Worm (Caenorhabditis elegans) whole organism, L4 larva: ENCODE data around the gene F01D4.5.

Experiments
- D1046.2 ChIP-seq: fragments of 200-800 bp; sonication (Bioruptor generic); IDR thresholded peaks from 2 replicates; pipeline ENCODE4 v1.3.6; 2022; ENCODE audit warnings: missing genetic modification characterization, missing compliant biosample characterization
- F44E2.7 ChIP-seq: fragments of 200-800 bp; sonication (Bioruptor generic); IDR thresholded peaks from 2 replicates; pipeline ENCODE4 v2.1.2; 2022; ENCODE audit warnings: missing genetic modification characterization, missing compliant biosample characterization
- F49E8.2 ChIP-seq: sonication (generic microtip); optimal IDR thresholded peaks from 2 replicates; lab custom pipeline; 2016; ENCODE audit warnings: missing compliant biosample characterization, mild to moderate bottlenecking, missing genetic modification characterization, borderline replicate concordance
- Y105C5A.15 ChIP-seq: fragments of 200-800 bp; sonication (Bioruptor generic); IDR thresholded peaks from 2 replicates; pipeline ENCODE4 v1.3.6; 2022; ENCODE audit warnings: missing genetic modification characterization, missing compliant biosample characterization
- Y48G9A.11 ChIP-seq: fragments of 200-800 bp; sonication (Bioruptor generic); IDR thresholded peaks from 2 replicates; pipeline ENCODE4 v1.3.6; 2022; ENCODE audit warnings: missing genetic modification reagents, missing genetic modification characterization, missing compliant biosample characterization
- aha-1 ChIP-seq: fragments of 150-350 bp; peaks from one replicate; lab custom pipeline; 2014; ENCODE audit warnings: missing biosample characterization, missing genetic modification characterization
- aly-2 ChIP-seq: sonication (generic microtip); optimal IDR thresholded peaks from 2 replicates; lab custom pipeline; 2018; ENCODE audit warnings: missing biosample characterization, missing genetic modification characterization
- arid-1 ChIP-seq: fragments of 200-800 bp; sonication (Bioruptor generic); conservative IDR thresholded peaks from 2 replicates; pipeline ENCODE4 v1.3.6; 2022; ENCODE audit warnings: missing genetic modification reagents, missing genetic modification characterization, missing compliant biosample characterization
- ceh-28 ChIP-seq: fragments of 150-350 bp; optimal IDR thresholded peaks from 2 replicates; lab custom pipeline; 2014; ENCODE audit warnings: missing biosample characterization, missing genetic modification reagents, missing genetic modification characterization
- ceh-44 ChIP-seq: fragments of 200-800 bp; sonication (Bioruptor generic); IDR thresholded peaks from 2 replicates; pipeline ENCODE4 v1.3.6; 2022; ENCODE audit warnings: missing genetic modification reagents, missing genetic modification characterization, missing compliant biosample characterization
- ceh-62 ChIP-seq: sonication (generic microtip); optimal IDR thresholded peaks from 2 replicates; lab custom pipeline; 2017; ENCODE audit warnings: missing biosample characterization, missing genetic modification characterization
- daf-16 ChIP-seq, 3 experiments: sonication (generic microtip); optimal IDR thresholded peaks; 2 replicates each; lab custom pipeline; 2016 to 2017; ENCODE audit warnings: missing genetic modification characterization in 3 of 3, missing genetic modification reagents in 3 of 3, mild to moderate bottlenecking in 2 of 3, missing compliant biosample characterization in 2 of 3, missing biosample characterization in 1 of 3, moderate library complexity in 1 of 3
- daf-8 ChIP-seq: fragments of 200-800 bp; sonication (Bioruptor generic); IDR thresholded peaks from 2 replicates; pipeline ENCODE4 v1.3.6; 2022; ENCODE audit warnings: missing genetic modification characterization, missing compliant biosample characterization
- dmd-6 ChIP-seq: fragments of 200-800 bp; sonication (Bioruptor generic); IDR thresholded peaks from 2 replicates; pipeline ENCODE4 v1.3.6; 2022; ENCODE audit warnings: missing genetic modification reagents, missing genetic modification characterization, missing compliant biosample characterization
- dmd-8 ChIP-seq: fragments of 200-800 bp; sonication (Bioruptor generic); IDR thresholded peaks from 2 replicates; pipeline ENCODE4 v1.3.6; 2022; ENCODE audit warnings: missing genetic modification characterization, missing compliant biosample characterization
- dve-1 ChIP-seq: sonication (generic microtip); optimal IDR thresholded peaks from 2 replicates; lab custom pipeline; 2017; ENCODE audit warnings: antibody characterized with exemption, mild to moderate bottlenecking, missing genetic modification characterization, missing compliant biosample characterization; ENCODE audit not compliant: insufficient read depth
- egl-43 ChIP-seq: fragments of 200-800 bp; sonication (Bioruptor generic); IDR thresholded peaks from 2 replicates; pipeline ENCODE4 v1.3.6; 2022; ENCODE audit warnings: missing genetic modification reagents, missing genetic modification characterization, missing compliant biosample characterization
- fos-1 ChIP-seq: fragments of 150-350 bp; optimal IDR thresholded peaks from 2 replicates; lab custom pipeline; 2014; ENCODE audit warnings: missing biosample characterization, missing genetic modification characterization
- gei-8 ChIP-seq: fragments of 200-800 bp; sonication (Bioruptor generic); optimal IDR thresholded peaks from 2 replicates; lab custom pipeline; 2018; ENCODE audit warnings: mild to moderate bottlenecking, missing genetic modification characterization, missing compliant biosample characterization
- hif-1 ChIP-seq, 2 experiments: sonication (generic microtip); optimal IDR thresholded peaks; 2 replicates each; lab custom pipeline; 2016 to 2017; ENCODE audit warnings: missing compliant biosample characterization in 2 of 2, missing genetic modification characterization in 2 of 2, missing genetic modification reagents in 2 of 2, missing genotype in 2 of 2, mild to moderate bottlenecking in 1 of 2
- hlh-11 ChIP-seq: fragments of 200-800 bp; sonication (Bioruptor generic); optimal IDR thresholded peaks from 2 replicates; lab custom pipeline; 2018; ENCODE audit warnings: mild to moderate bottlenecking, missing genetic modification characterization, missing compliant biosample characterization
- hlh-30 ChIP-seq: sonication (generic microtip); optimal IDR thresholded peaks from 2 replicates; lab custom pipeline; 2017; ENCODE audit warnings: antibody characterized with exemption, mild to moderate bottlenecking, missing genetic modification characterization, missing compliant biosample characterization; ENCODE audit not compliant: insufficient read depth
- lsy-2 ChIP-seq, 2 experiments: fragments of 150-350 bp in 1 of 2; sonication (generic microtip) in 1 of 2; optimal IDR thresholded peaks; 2 replicates each; lab custom pipeline; 2014 to 2017; ENCODE audit warnings: missing biosample characterization in 2 of 2, missing genetic modification characterization in 2 of 2
- mxl-3 ChIP-seq: fragments of 200-800 bp; sonication (Bioruptor generic); optimal IDR thresholded peaks from 2 replicates; lab custom pipeline; 2018; ENCODE audit warnings: mild to moderate bottlenecking, missing genetic modification characterization, missing compliant biosample characterization
- nhr-11 ChIP-seq: fragments of 150-350 bp; optimal IDR thresholded peaks from 2 replicates; lab custom pipeline; 2014; ENCODE audit warnings: missing biosample characterization, missing genetic modification characterization
- nhr-237 ChIP-seq: sonication (generic microtip); optimal IDR thresholded peaks from 2 replicates; lab custom pipeline; 2017; ENCODE audit warnings: missing biosample characterization, missing genetic modification characterization
- nhr-25 ChIP-seq: sonication (generic microtip); optimal IDR thresholded peaks from 2 replicates; lab custom pipeline; 2017; ENCODE audit warnings: missing genetic modification characterization, mild to moderate bottlenecking, missing compliant biosample characterization, antibody characterized with exemption, moderate library complexity, borderline replicate concordance; ENCODE audit not compliant: insufficient read depth
- nhr-28 ChIP-seq: fragments of 150-350 bp; optimal IDR thresholded peaks from 2 replicates; lab custom pipeline; 2014; ENCODE audit warnings: missing biosample characterization, missing genetic modification characterization
- nhr-42 ChIP-seq: fragments of 200-800 bp; sonication (Bioruptor generic); IDR thresholded peaks from 2 replicates; pipeline ENCODE4 v1.3.6; 2022; ENCODE audit warnings: missing genetic modification characterization, missing compliant biosample characterization
- php-3 ChIP-seq: fragments of 200-800 bp; sonication (Bioruptor generic); IDR thresholded peaks from 2 replicates; pipeline ENCODE4 v1.3.6; 2022; ENCODE audit warnings: missing genetic modification reagents, missing genetic modification characterization, missing compliant biosample characterization
- pqm-1 ChIP-seq: sonication (generic microtip); optimal IDR thresholded peaks from 2 replicates; lab custom pipeline; 2017; ENCODE audit warnings: missing biosample characterization, missing genetic modification characterization
- set-16 ChIP-seq: fragments of 200-800 bp; sonication (Bioruptor generic); IDR thresholded peaks from 2 replicates; pipeline ENCODE4 v1.3.6; 2022; ENCODE audit warnings: missing genetic modification reagents, missing genetic modification characterization, missing compliant biosample characterization
- skn-1 ChIP-seq: fragments of 150-350 bp; optimal IDR thresholded peaks from 2 replicates; lab custom pipeline; 2014; ENCODE audit warnings: missing biosample characterization, missing genetic modification characterization
- snpc-1.2 ChIP-seq: fragments of 200-800 bp; sonication (Bioruptor generic); IDR thresholded peaks from 2 replicates; pipeline ENCODE4 v1.3.6; 2022; ENCODE audit warnings: missing genetic modification reagents, missing genetic modification characterization, missing compliant biosample characterization
- snpc-4 ChIP-seq: fragments of 150-350 bp; optimal IDR thresholded peaks from 2 replicates; lab custom pipeline; 2014; ENCODE audit warnings: missing biosample characterization, missing genetic modification characterization
- spr-3 ChIP-seq: fragments of 200-800 bp; sonication (Bioruptor generic); optimal IDR thresholded peaks from 2 replicates; lab custom pipeline; 2018; ENCODE audit warnings: mild to moderate bottlenecking, missing genetic modification characterization, missing compliant biosample characterization
- tag-97 ChIP-seq: fragments of 200-800 bp; sonication (Bioruptor generic); IDR thresholded peaks from 2 replicates; pipeline ENCODE4 v1.3.6; 2022; ENCODE audit warnings: missing genetic modification characterization, missing compliant biosample characterization
- unc-39 ChIP-seq: sonication (generic microtip); optimal IDR thresholded peaks from 2 replicates; lab custom pipeline; 2017; ENCODE audit warnings: missing biosample characterization, missing genetic modification characterization
- zag-1 ChIP-seq: fragments of 150-350 bp; optimal IDR thresholded peaks from 2 replicates; lab custom pipeline; 2014; ENCODE audit warnings: missing biosample characterization, missing genetic modification characterization
- ztf-7 ChIP-seq: fragments of 150-350 bp; optimal IDR thresholded peaks from 2 replicates; lab custom pipeline; 2014; ENCODE audit warnings: missing biosample characterization, missing genetic modification characterization

The F01D4.5 gene

DNA sequence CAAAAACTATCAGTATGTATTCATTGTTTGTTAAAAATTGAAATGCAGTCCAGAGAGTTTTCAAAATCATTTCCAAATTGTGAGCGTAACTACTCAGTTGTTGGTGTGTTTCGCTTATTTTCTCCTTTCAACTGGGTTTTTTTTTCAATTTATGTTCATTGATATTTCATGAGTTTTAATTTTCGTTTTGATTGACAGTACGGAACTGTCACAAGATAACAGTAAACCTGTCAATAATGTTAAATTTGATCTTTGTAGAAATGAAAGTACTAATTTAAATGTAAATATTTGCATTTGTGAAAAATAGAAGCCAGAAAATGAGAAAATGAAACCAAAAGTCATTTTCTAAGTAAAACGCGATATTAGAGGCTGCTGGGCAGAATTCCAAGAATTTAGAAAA, 20.8 kb downstream of the F01D4.5 start:
- TF ChIP-seq hlh-30 (tag; lab: Kevin White, UChicago) (no peak), Y105C5A.15 (GFP tag; lab: Robert Waterston, UW) (no peak), daf-16 (GFP tag; optimal IDR thresholded peaks at IDR 0.05; lab: Kevin White, UChicago) (no peak), daf-16 (tag; optimal IDR thresholded peaks at IDR 0.05; lab: Kevin White, UChicago) (peak; percentile 69), dmd-6 (peak; percentile 82), F49E8.2 (no peak), nhr-11 (no peak), hlh-11 (tag; lab: Kevin White, UChicago) (no peak), tag-97 (GFP tag; lab: Robert Waterston, UW) (no peak), D1046.2 (GFP tag; lab: Robert Waterston, UW) (no peak), nhr-28 (tag; lab: Kevin White, UChicago) (peak; percentile 3), nhr-25 (tag; lab: Kevin White, UChicago) (no peak), zag-1 (tag; lab: Kevin White, UChicago) (no peak), mxl-3 (GFP tag; lab: Kevin White, UChicago) (no peak), dmd-8 (GFP tag; lab: Robert Waterston, UW) (no peak), lsy-2 (tag; optimal IDR thresholded peaks at IDR 0.05; lab: Kevin White, UChicago) (no peak), Y48G9A.11 (no peak), arid-1 (GFP tag; lab: Robert Waterston, UW) (no peak), ceh-44 (GFP tag; lab: Robert Waterston, UW) (no peak), ceh-62 (tag; lab: Kevin White, UChicago) (no peak), dve-1 (tag; lab: Kevin White, UChicago) (no peak), egl-43 (GFP tag; lab: Robert Waterston, UW) (no peak), aha-1 (tag; lab: Kevin White, UChicago) (peak; percentile 44), ceh-28 (tag; lab: Kevin White, UChicago) (no peak), ztf-7 (tag; lab: Kevin White, UChicago) (no peak), php-3 (GFP tag; lab: Robert Waterston, UW) (no peak; the same call in 1 of the 2 replicates), set-16 (no peak), snpc-4 (tag; lab: Kevin White, UChicago) (no peak), nhr-237 (tag; lab: Kevin White, UChicago) (no peak), pqm-1 (tag; lab: Kevin White, UChicago) (no peak), aly-2 (tag; lab: Kevin White, UChicago) (no peak), F44E2.7 (GFP tag; lab: Robert Waterston, UW) (no peak), snpc-1.2 (GFP tag; lab: Robert Waterston, UW) (no peak), gei-8 (no peak)

DNA sequence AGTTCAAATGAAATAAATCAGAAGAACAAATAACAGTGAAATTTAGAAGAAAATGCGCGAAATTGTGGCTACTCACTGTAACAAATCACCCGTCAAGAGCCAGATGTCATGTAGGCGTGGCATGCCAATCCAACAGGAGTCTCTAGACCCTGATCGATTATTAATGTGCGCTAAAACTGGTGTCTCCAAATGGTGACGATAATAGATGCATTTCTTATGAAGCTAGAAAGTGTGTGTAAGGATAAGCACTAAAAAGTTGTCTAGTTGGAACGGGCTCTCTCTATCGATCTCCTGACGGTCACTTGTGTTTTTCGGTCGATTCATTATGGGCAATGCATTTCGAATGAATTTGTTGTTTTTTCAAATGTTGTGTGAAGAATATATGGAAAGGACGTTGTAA, 21.7 kb downstream of the F01D4.5 start, which contains the start of gene mec-3:
Gene mec-3 (minus strand): TSS at position 101 of the 400 bp plus-strand sequence.
- no peak for TF ChIP-seq unc-39 (tag; lab: Kevin White, UChicago)
- TF ChIP-seq spr-3 (GFP tag; lab: Kevin White, UChicago) = no peak
- no peak for TF ChIP-seq fos-1
- no peak for TF ChIP-seq hif-1 (tag; optimal IDR thresholded peaks at IDR 0.05; lab: Kevin White, UChicago)
- no peak for TF ChIP-seq tag-97 (GFP tag; lab: Robert Waterston, UW)
- TF ChIP-seq hlh-11 (tag; lab: Kevin White, UChicago) = no peak
- TF ChIP-seq nhr-42 = no peak
- no peak for TF ChIP-seq daf-8
- no peak for TF ChIP-seq skn-1
- TF ChIP-seq dmd-8 (GFP tag; lab: Robert Waterston, UW) = no peak
- TF ChIP-seq, all 104 proteins: peak for 0
